Worm (Caenorhabditis elegans): ENCODE measurements around the gene srsx-29.

ce11 chrV:10130195-10130594 lies 24.6 kb upstream of the srsx-29 start, which contains the start of gene aos-1:
- TF ChIP-seq ceh-82 (tag; optimal IDR thresholded peaks at IDR 0.05) (no peak), fkh-10 (GFP tag; optimal IDR thresholded peaks at IDR 0.05) (no peak), mdl-1 (tag; optimal IDR thresholded peaks at IDR 0.05) (no peak)

Data from whole organism, L3 larva.